Worm (Caenorhabditis elegans) whole organism, L4 larva: Measurements from ENCODE around the gene dvc-1.

ENCODE experiments used
- D1046.2 ChIP-seq: fragments of 200-800 bp; sonication (Bioruptor generic); IDR thresholded peaks from 2 replicates; pipeline ENCODE4 v1.3.6; 2022; ENCODE audit warnings: missing genetic modification characterization, missing compliant biosample characterization
- F37D6.2 ChIP-seq: sonication (generic microtip); optimal IDR thresholded peaks from 2 replicates; lab custom pipeline; 2016; ENCODE audit warnings: mild to moderate bottlenecking, missing genetic modification characterization, missing compliant biosample characterization
- Y105C5A.15 ChIP-seq: fragments of 200-800 bp; sonication (Bioruptor generic); IDR thresholded peaks from 2 replicates; pipeline ENCODE4 v1.3.6; 2022; ENCODE audit warnings: missing genetic modification characterization, missing compliant biosample characterization
- ZK546.5 ChIP-seq, 2 experiments: sonication (generic microtip); optimal IDR thresholded peaks; 2 replicates each; lab custom pipeline; 2017; ENCODE audit warnings: missing biosample characterization in 2 of 2, missing genetic modification characterization in 2 of 2
- ama-1 ChIP-seq: fragments of 150-350 bp; optimal IDR thresholded peaks from 2 replicates; lab custom pipeline; 2014; ENCODE audit warnings: inconsistent platforms, mixed read lengths
- lim-7 ChIP-seq: fragments of 200-800 bp; sonication (Bioruptor generic); IDR thresholded peaks from 2 replicates; pipeline ENCODE4 v1.3.6; 2022; ENCODE audit warnings: missing genetic modification characterization, missing compliant biosample characterization
- nhr-10 ChIP-seq: fragments of 150-350 bp; optimal IDR thresholded peaks from 2 replicates; lab custom pipeline; 2014; ENCODE audit warnings: missing biosample characterization, missing genetic modification characterization
- nhr-11 ChIP-seq: fragments of 150-350 bp; optimal IDR thresholded peaks from 2 replicates; lab custom pipeline; 2014; ENCODE audit warnings: missing biosample characterization, missing genetic modification characterization
- nhr-237 ChIP-seq: sonication (generic microtip); optimal IDR thresholded peaks from 2 replicates; lab custom pipeline; 2017; ENCODE audit warnings: missing biosample characterization, missing genetic modification characterization
- nhr-76 ChIP-seq: fragments of 150-350 bp; optimal IDR thresholded peaks from 2 replicates; lab custom pipeline; 2014; ENCODE audit warnings: missing biosample characterization, missing genetic modification characterization
- pha-4 ChIP-seq, 2 experiments: fragments of 150-350 bp in 1 of 2; fragments of 200-800 bp in 1 of 2; sonication (Bioruptor generic) in 1 of 2; IDR thresholded peaks in 1 of 2; optimal IDR thresholded peaks in 1 of 2; 2 replicates each; pipeline versions ENCODE4 v1.3.6 to Lab custom; 2014 to 2022; ENCODE audit warnings: missing genetic modification characterization in 2 of 2, missing genetic modification reagents in 2 of 2, missing biosample characterization in 1 of 2, missing compliant biosample characterization in 1 of 2
- spr-1 ChIP-seq: sonication (generic microtip); optimal IDR thresholded peaks from 2 replicates; lab custom pipeline; 2016; ENCODE audit warnings: mild to moderate bottlenecking, missing genetic modification characterization, missing compliant biosample characterization
- ztf-11 ChIP-seq: fragments of 150-350 bp; optimal IDR thresholded peaks from 2 replicates; lab custom pipeline; 2014; ENCODE audit warnings: missing biosample characterization, missing genetic modification characterization

DNA sequence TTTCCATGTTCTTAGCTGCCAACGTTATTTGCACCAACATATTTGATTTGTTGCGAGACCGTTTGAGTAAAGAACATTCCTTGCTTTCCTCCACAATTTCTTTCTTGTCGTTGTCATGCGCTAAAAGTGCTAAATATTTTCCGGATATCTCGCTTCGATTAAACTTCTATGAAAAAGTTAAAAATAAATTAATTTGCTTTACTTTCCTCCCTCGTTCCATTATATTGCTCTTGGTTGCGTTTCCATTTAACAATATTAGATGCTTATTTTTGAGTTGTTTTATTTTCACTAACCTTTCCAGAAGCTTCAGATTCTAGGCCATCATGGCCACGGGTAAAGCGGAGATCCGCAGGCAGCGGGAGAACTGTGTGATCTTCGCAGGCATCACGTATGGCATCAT lies 2.4 kb upstream of the dvc-1 start, which contains the start of gene pgap-1:
- no peak for TF ChIP-seq nhr-11
- no peak for TF ChIP-seq D1046.2
- TF ChIP-seq nhr-76, result no peak
- no peak for TF ChIP-seq F37D6.2 (tag; lab: Kevin White, UChicago)
- no peak for TF ChIP-seq spr-1
- TF ChIP-seq ztf-11 (tag; lab: Kevin White, UChicago), result no peak
- TF ChIP-seq ZK546.5 (tag; optimal IDR thresholded peaks at IDR 0.05; lab: Kevin White, UChicago), result no peak
- TF ChIP-seq ama-1 (lab: Kevin White, UChicago), result no peak
- TF ChIP-seq pha-4 (GFP tag; IDR thresholded peaks at IDR 0.05; lab: Robert Waterston, UW), result no peak
- no peak for TF ChIP-seq pha-4 (tag; optimal IDR thresholded peaks at IDR 0.05; lab: Kevin White, UChicago)
- no peak for TF ChIP-seq Y105C5A.15 (GFP tag; lab: Robert Waterston, UW)
- no peak for TF ChIP-seq nhr-10 (tag; lab: Kevin White, UChicago)
- no peak for TF ChIP-seq lim-7
- no peak for TF ChIP-seq nhr-237 (tag; lab: Kevin White, UChicago)
